Worm (Caenorhabditis elegans) whole organism, mixed stage, embryonic: Measurements from ENCODE around the gene lpr-3.

ENCODE experiments used
- blmp-1 ChIP-seq: fragments of 150-350 bp; optimal IDR thresholded peaks from 2 replicates; lab custom pipeline; 2014; ENCODE audit warnings: missing biosample characterization, missing genetic modification characterization
- ces-1 ChIP-seq: fragments of 150-350 bp; optimal IDR thresholded peaks from 2 replicates; lab custom pipeline; 2014; ENCODE audit warnings: missing biosample characterization, missing genetic modification reagents, missing genetic modification characterization
- drap-1 ChIP-seq: fragments of 200-800 bp; sonication (Bioruptor generic); optimal IDR thresholded peaks from 3 replicates; lab custom pipeline; 2018; ENCODE audit warnings: mild to moderate bottlenecking, missing genetic modification characterization, missing compliant biosample characterization
- elt-3 ChIP-seq: fragments of 150-350 bp; optimal IDR thresholded peaks from 2 replicates; lab custom pipeline; 2014; ENCODE audit warnings: missing biosample characterization, missing genetic modification characterization
- lsy-2 ChIP-seq: fragments of 150-350 bp; optimal IDR thresholded peaks from 2 replicates; lab custom pipeline; 2014; ENCODE audit warnings: missing biosample characterization, missing genetic modification characterization
- mep-1 ChIP-seq: fragments of 150-350 bp; optimal IDR thresholded peaks from 2 replicates; lab custom pipeline; 2017; ENCODE audit warnings: missing biosample characterization, missing genetic modification reagents, missing genetic modification characterization, inconsistent platforms
- nhr-237 ChIP-seq: fragments of 150-350 bp; optimal IDR thresholded peaks from 2 replicates; lab custom pipeline; 2014; ENCODE audit warnings: missing biosample characterization, missing genetic modification characterization
- pha-4 ChIP-seq: fragments of 150-350 bp; optimal IDR thresholded peaks from 2 replicates; lab custom pipeline; 2018; ENCODE audit warnings: missing biosample characterization, missing genetic modification reagents, missing genetic modification characterization
- snpc-4 ChIP-seq: fragments of 150-350 bp; optimal IDR thresholded peaks from 2 replicates; lab custom pipeline; 2014; ENCODE audit warnings: missing biosample characterization, missing genetic modification characterization
- sptf-1 ChIP-seq: sonication (generic microtip); optimal IDR thresholded peaks from 2 replicates; lab custom pipeline; 2017; ENCODE audit warnings: mild to moderate bottlenecking, missing genetic modification characterization, moderate library complexity, missing compliant biosample characterization
- unc-62 ChIP-seq: fragments of 150-350 bp; optimal IDR thresholded peaks from 2 replicates; lab custom pipeline; 2014; ENCODE audit warnings: missing biosample characterization, missing genetic modification reagents, missing genetic modification characterization
- ztf-11 ChIP-seq: fragments of 150-350 bp; optimal IDR thresholded peaks from 2 replicates; lab custom pipeline; 2014; ENCODE audit warnings: missing biosample characterization, missing genetic modification characterization

- no peak for TF ChIP-seq unc-62 (GFP tag; lab: Kevin White, UChicago)
- TF ChIP-seq sptf-1 (tag; lab: Kevin White, UChicago), result no peak
- no peak for TF ChIP-seq drap-1
- no peak for TF ChIP-seq pha-4 (tag; lab: Kevin White, UChicago)
- TF ChIP-seq snpc-4 (tag; lab: Kevin White, UChicago), result no peak
- no peak for TF ChIP-seq ces-1 (GFP tag; lab: Kevin White, UChicago)
- no peak for TF ChIP-seq blmp-1 (tag; lab: Kevin White, UChicago)
- no peak for TF ChIP-seq mep-1 (tag; lab: Kevin White, UChicago)
- no peak for TF ChIP-seq ztf-11 (tag; lab: Kevin White, UChicago)
- TF ChIP-seq nhr-237 (tag; lab: Kevin White, UChicago), result no peak
- TF ChIP-seq lsy-2 (tag; lab: Kevin White, UChicago), result no peak
- no peak for TF ChIP-seq elt-3 (tag; lab: Kevin White, UChicago)
Observed at ce11 chrX:11042777-11043176, 14.4 kb upstream of the lpr-3 start, which contains the start of gene C09F12.3.
